Fruit fly (Drosophila melanogaster) whole organism: ENCODE results near the gene CG3841.

ENCODE experiments used
- CG8478 ChIP-seq: fragments of >200 bp; optimal IDR thresholded peaks from 2 replicates; lab custom pipeline; 2018; ENCODE audit warnings: inconsistent platforms
- Dll ChIP-seq: fragments of >200 bp; optimal IDR thresholded peaks from 2 replicates; lab custom pipeline; 2017
- EcR ChIP-seq, 2 experiments: fragments of >200 bp; optimal IDR thresholded peaks; 2 replicates each; lab custom pipeline; 2017; ENCODE audit warnings: missing biosample characterization in 2 of 2, missing genetic modification characterization in 2 of 2, missing genetic modification reagents in 2 of 2
- pan ChIP-seq: fragments of >200 bp; optimal IDR thresholded peaks from 2 replicates; lab custom pipeline; 2017
- psq ChIP-seq: fragments of >200 bp; optimal IDR thresholded peaks from 2 replicates; lab custom pipeline; 2017
- usp ChIP-seq: fragments of >200 bp; optimal IDR thresholded peaks from 2 replicates; lab custom pipeline; 2017; ENCODE audit warnings: missing biosample characterization, missing genetic modification characterization, mixed read lengths

CG3841 gene

DNA sequence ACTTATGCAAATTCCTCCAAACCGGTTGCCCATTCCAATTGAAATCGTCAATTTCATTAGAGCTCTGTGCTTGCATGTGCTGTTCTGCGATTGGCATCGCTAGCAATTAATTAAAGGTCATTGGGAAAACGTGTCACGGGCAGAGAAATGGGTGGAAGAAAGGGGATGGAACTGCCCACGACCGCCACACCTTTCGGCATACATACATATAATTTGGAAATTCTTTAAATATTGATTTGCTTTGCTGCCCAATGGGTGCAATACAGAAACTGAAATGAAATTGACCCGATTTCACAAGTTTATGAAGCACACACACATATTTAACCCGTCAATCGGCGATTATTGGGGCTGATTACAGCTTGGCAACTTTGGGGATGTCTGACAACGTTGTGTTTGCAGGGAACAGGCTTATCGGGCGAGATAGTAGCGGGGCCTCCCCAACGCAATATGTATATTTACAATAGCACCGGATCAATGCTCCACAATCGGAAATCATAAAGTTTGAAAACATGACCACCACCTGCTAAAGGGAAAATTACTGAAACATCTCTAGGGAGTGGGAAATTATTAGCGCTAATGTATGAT, 25.5 kb downstream of the CG3841 start:
- TF ChIP-seq EcR (GFP tag; optimal IDR thresholded peaks at IDR 0.05; lab: Kevin White, UChicago) (no peak), CG8478 (lab: Kevin White, UChicago) (no peak), usp (GFP tag; lab: Kevin White, UChicago) (no peak), pan (lab: Kevin White, UChicago) (no peak), Dll (no peak), psq (lab: Kevin White, UChicago) (no peak)

DNA sequence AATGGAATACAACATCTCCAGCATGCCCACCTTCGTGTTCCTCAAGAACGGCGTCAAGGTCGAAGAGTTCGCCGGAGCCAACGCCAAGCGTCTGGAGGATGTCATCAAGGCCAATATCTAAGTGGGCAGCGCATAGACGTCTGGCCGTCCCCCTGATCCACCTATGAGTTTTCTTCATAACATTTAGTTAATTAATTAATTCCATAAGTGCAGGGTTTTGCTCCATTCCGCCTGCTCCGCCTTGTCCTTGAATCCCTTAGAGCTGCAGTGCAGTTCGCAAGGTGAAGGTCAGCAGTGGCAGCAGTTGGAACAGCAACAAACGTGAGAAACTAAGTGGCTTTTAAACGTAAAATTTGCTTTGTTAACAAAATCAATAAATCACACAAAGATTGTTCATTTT, 26.3 kb downstream of the CG3841 start:
- TF ChIP-seq EcR (GFP tag; optimal IDR thresholded peaks at IDR 0.05; lab: Kevin White, UChicago) (no peak), pan (lab: Kevin White, UChicago) (no peak), psq (lab: Kevin White, UChicago) (no peak), CG8478 (lab: Kevin White, UChicago) (no peak), usp (GFP tag; lab: Kevin White, UChicago) (no peak), Dll (no peak)

- TF ChIP-seq EcR (GFP tag; optimal IDR thresholded peaks at IDR 0.05; lab: Kevin White, UChicago) = no peak
- no peak for TF ChIP-seq CG8478 (lab: Kevin White, UChicago)
- TF ChIP-seq Dll = no peak
- TF ChIP-seq pan (lab: Kevin White, UChicago) = no peak
Observed at dm6 chr2L:9615983-9616519, 26.8 kb downstream of the CG3841 start, which contains the start of gene GlcAT-S. Gene GlcAT-S, plus strand, starts transcription at chr2L:9616469.

dm6 chr2L:9616654-9617053, 27.4 kb downstream of the CG3841 start:
- TF ChIP-seq Dll (no peak), pan (lab: Kevin White, UChicago) (no peak), psq (lab: Kevin White, UChicago) (no peak), usp (GFP tag; lab: Kevin White, UChicago) (no peak)

DNA sequence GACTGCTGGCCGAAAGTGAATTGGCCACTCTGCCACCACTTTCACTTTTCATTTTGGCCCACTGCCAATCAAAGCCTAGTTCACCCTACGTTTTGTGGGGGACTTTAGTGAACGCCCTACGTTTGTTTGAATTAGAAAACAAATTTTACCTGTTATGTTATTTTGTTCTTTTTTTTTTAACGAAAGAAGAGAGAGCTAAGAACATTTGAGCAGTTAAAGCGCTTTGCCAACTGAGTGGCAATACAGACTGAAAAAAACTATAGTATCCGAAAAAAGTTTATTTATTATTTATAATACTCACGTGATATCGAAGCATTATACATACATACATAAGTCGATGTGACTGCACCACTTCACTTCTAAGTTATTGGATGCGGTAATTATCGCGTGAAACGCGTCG, 28.6 kb downstream of the CG3841 start:
- TF ChIP-seq CG8478 (lab: Kevin White, UChicago) = no peak

DNA sequence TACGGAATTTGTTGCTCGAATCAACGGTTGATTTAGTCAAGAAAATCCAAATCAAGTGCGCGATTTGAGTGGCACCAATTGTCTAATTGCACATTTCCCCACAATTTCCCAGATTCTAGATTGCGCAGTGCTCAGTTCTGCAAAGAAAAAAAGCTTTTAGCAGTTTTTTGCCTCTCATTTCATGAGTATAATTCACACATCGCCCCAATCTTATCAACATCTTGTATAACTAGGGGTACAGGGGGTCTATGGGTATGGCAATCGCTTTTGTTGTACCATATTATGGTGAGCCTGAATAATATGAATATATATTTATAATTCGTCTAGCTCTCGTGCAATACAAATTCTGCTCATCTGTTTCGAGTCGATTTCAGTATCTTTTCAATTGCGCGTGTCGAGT, 29.6 kb downstream of the CG3841 start:
- TF ChIP-seq pan (lab: Kevin White, UChicago) = no peak
- TF ChIP-seq CG8478 (lab: Kevin White, UChicago) = no peak
- no peak for TF ChIP-seq usp (GFP tag; lab: Kevin White, UChicago)
- TF ChIP-seq EcR (GFP tag; optimal IDR thresholded peaks at IDR 0.05; lab: Kevin White, UChicago) = no peak
- TF ChIP-seq Dll = no peak

DNA sequence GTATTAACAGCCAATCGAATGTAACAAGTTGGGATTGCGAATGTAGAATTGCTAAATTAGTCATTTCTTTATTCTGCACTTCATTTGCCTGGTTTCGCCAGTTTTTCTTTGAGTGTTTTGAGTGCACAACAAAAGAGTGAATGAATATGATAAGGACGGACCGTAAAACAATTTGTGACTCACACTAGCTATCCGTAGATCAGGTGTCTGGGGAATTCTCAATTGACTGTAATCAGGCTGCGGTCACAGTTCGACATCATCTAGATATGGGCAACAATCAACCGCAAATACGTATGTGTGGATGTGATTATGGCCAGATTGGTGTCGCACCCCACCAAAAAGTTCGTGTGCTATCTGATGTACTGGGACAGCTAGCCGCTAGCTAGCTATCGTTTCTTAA, 30.6 kb downstream of the CG3841 start:
- TF ChIP-seq CG8478 (lab: Kevin White, UChicago) = no peak
- TF ChIP-seq Dll = no peak
- no peak for TF ChIP-seq EcR (GFP tag; optimal IDR thresholded peaks at IDR 0.05; lab: Kevin White, UChicago)
- TF ChIP-seq psq (lab: Kevin White, UChicago) = no peak
- TF ChIP-seq pan (lab: Kevin White, UChicago) = no peak
- TF ChIP-seq usp (GFP tag; lab: Kevin White, UChicago) = no peak

dm6 chr2L:9625185-9625584, 35.9 kb downstream of the CG3841 start, which contains the start of gene CG31882:
Gene CG31882, minus strand, starts transcription at chr2L:9625285.
- no peak for TF ChIP-seq pan (lab: Kevin White, UChicago)
- TF ChIP-seq psq (lab: Kevin White, UChicago) = no peak
- TF ChIP-seq usp (GFP tag; lab: Kevin White, UChicago) = no peak
- TF ChIP-seq CG8478 (lab: Kevin White, UChicago) = no peak
- TF ChIP-seq EcR (GFP tag; optimal IDR thresholded peaks at IDR 0.05; lab: Kevin White, UChicago) = no peak

- no peak for TF ChIP-seq EcR (GFP tag; optimal IDR thresholded peaks at IDR 0.05; lab: Kevin White, UChicago)
- no peak for TF ChIP-seq CG8478 (lab: Kevin White, UChicago)
- no peak for TF ChIP-seq Dll
- no peak for TF ChIP-seq pan (lab: Kevin White, UChicago)
- TF ChIP-seq psq (lab: Kevin White, UChicago) = no peak
- no peak for TF ChIP-seq usp (GFP tag; lab: Kevin White, UChicago)
Observed at dm6 chr2L:9633098-9633497, 43.8 kb downstream of the CG3841 start.

- TF ChIP-seq psq (lab: Kevin White, UChicago) (no peak), EcR (GFP tag; optimal IDR thresholded peaks at IDR 0.05; lab: Kevin White, UChicago) (no peak), usp (GFP tag; lab: Kevin White, UChicago) (no peak), pan (lab: Kevin White, UChicago) (no peak), Dll (no peak), CG8478 (lab: Kevin White, UChicago) (no peak)
Observed at dm6 chr2L:9633811-9634436, 44.6 kb downstream of the CG3841 start, which contains the start of gene Apoltp. Gene Apoltp, plus strand, starts transcription at chr2L:9634179.
